Fruit fly (Drosophila melanogaster) whole organism, wandering third instar larva: ENCODE data around the gene klar.

Experiments
- Abd-B ChIP-seq: fragments of >200 bp; optimal IDR thresholded peaks from 2 replicates; lab custom pipeline; 2017; ENCODE audit warnings: missing biosample characterization, missing genetic modification characterization
- CG32264 ChIP-seq: fragments of 200-800 bp; sonication (Bioruptor generic); optimal IDR thresholded peaks from 2 replicates; lab custom pipeline; 2016; ENCODE audit warnings: missing biosample characterization, missing genetic modification characterization
- CG9705 ChIP-seq: fragments of 200-800 bp; sonication (Bioruptor generic); optimal IDR thresholded peaks from 2 replicates; lab custom pipeline; 2018; ENCODE audit warnings: missing biosample characterization, mild to moderate bottlenecking, missing genetic modification characterization
- CrebA ChIP-seq: fragments of 200-800 bp; sonication (Bioruptor generic); optimal IDR thresholded peaks from 2 replicates; lab custom pipeline; 2016; ENCODE audit warnings: missing biosample characterization, mild to moderate bottlenecking, missing genetic modification characterization, borderline replicate concordance
- Dfd ChIP-seq: fragments of >200 bp; optimal IDR thresholded peaks from 2 replicates; lab custom pipeline; 2017; ENCODE audit warnings: missing biosample characterization, missing genetic modification characterization
- Dif ChIP-seq: fragments of 200-275, 200-300 bp; sonication (Bioruptor generic); optimal IDR thresholded peaks from 2 replicates; lab custom pipeline; 2018; ENCODE audit warnings: missing biosample characterization, missing genetic modification characterization; ENCODE audit not compliant: partially characterized antibody
- GATAd ChIP-seq: sonication (Bioruptor generic); optimal IDR thresholded peaks from 2 replicates; lab custom pipeline; 2016; ENCODE audit warnings: missing biosample characterization, missing genetic modification characterization
- HLH106 ChIP-seq: fragments of 200-800 bp; optimal IDR thresholded peaks from 3 replicates; lab custom pipeline; 2019; ENCODE audit warnings: missing biosample characterization, mild to moderate bottlenecking, missing genetic modification characterization, moderate library complexity
- Hnf4 ChIP-seq: fragments of 200-800 bp; sonication (Bioruptor generic); optimal IDR thresholded peaks from 2 replicates; lab custom pipeline; 2016; ENCODE audit warnings: missing biosample characterization, mild to moderate bottlenecking, missing genetic modification characterization
- Hr78 ChIP-seq: fragments of >200 bp; optimal IDR thresholded peaks from 2 replicates; lab custom pipeline; 2017; ENCODE audit warnings: missing biosample characterization, missing genetic modification characterization
- Hr83 ChIP-seq: fragments of 200-300 bp; sonication (Bioruptor generic); optimal IDR thresholded peaks from 2 replicates; lab custom pipeline; 2016; ENCODE audit warnings: missing biosample characterization, mild to moderate bottlenecking, missing genetic modification characterization, moderate library complexity; ENCODE audit not compliant: poor library complexity, severe bottlenecking
- Jra ChIP-seq: sonication (Bioruptor generic); optimal IDR thresholded peaks from 2 replicates; lab custom pipeline; 2016; ENCODE audit warnings: missing biosample characterization, missing genetic modification characterization
- Mio ChIP-seq: sonication (Bioruptor generic); optimal IDR thresholded peaks from 2 replicates; lab custom pipeline; 2016; ENCODE audit warnings: missing biosample characterization, missing genetic modification characterization
- Myc ChIP-seq: fragments of >200 bp; optimal IDR thresholded peaks from 2 replicates; lab custom pipeline; 2017
- N ChIP-seq: fragments of >200 bp; optimal IDR thresholded peaks from 2 replicates; lab custom pipeline; 2018; ENCODE audit warnings: missing biosample characterization, missing external identifiers, missing genetic modification characterization
- OdsH ChIP-seq: fragments of 200-800 bp; sonication (Bioruptor generic); optimal IDR thresholded peaks from 2 replicates; lab custom pipeline; 2016; ENCODE audit warnings: missing biosample characterization, mild to moderate bottlenecking, missing genetic modification characterization
- Rel ChIP-seq, 2 experiments: fragments of 200-800 bp; sonication (Bioruptor generic) in 1 of 2; optimal IDR thresholded peaks; 2 replicates in 1 of 2; 3 replicates in 1 of 2; lab custom pipeline; 2016 to 2019; ENCODE audit warnings: mild to moderate bottlenecking in 2 of 2, missing biosample characterization in 2 of 2, missing genetic modification characterization in 2 of 2, moderate library complexity in 1 of 2
- Sp1 ChIP-seq: fragments of 200-800 bp; sonication (Bioruptor generic); optimal IDR thresholded peaks from 3 replicates; lab custom pipeline; 2019; ENCODE audit warnings: missing biosample characterization, mild to moderate bottlenecking, missing genetic modification characterization, moderate library complexity
- Vsx2 ChIP-seq: fragments of 200-300, 225-300 bp; sonication (Bioruptor generic); optimal IDR thresholded peaks from 2 replicates; lab custom pipeline; 2018; ENCODE audit warnings: missing biosample characterization, missing genetic modification characterization; ENCODE audit not compliant: partially characterized antibody
- br ChIP-seq: fragments of 200-800 bp; sonication (Bioruptor generic); optimal IDR thresholded peaks from 2 replicates; lab custom pipeline; 2016; ENCODE audit warnings: missing biosample characterization, missing genetic modification characterization
- brk ChIP-seq: fragments of 200-800 bp; sonication (Bioruptor generic); optimal IDR thresholded peaks from 2 replicates; lab custom pipeline; 2016; ENCODE audit warnings: missing biosample characterization, mild to moderate bottlenecking, missing genetic modification characterization
- dl ChIP-seq, 2 experiments: fragments of 175-275, 200-275 bp in 1 of 2; fragments of 200-275 bp in 1 of 2; sonication (Bioruptor generic); optimal IDR thresholded peaks; lab custom pipeline; 2018; ENCODE audit warnings: mild to moderate bottlenecking in 2 of 2, missing biosample characterization in 2 of 2, missing genetic modification characterization in 2 of 2, moderate library complexity in 2 of 2; ENCODE audit not compliant: partially characterized antibody in 2 of 2, insufficient read depth in 1 of 2
- dmrt93B ChIP-seq: fragments of 200-800 bp; sonication (Bioruptor generic); optimal IDR thresholded peaks from 2 replicates; lab custom pipeline; 2018; ENCODE audit warnings: missing biosample characterization, mild to moderate bottlenecking, missing genetic modification characterization
- dsf ChIP-seq: sonication (Bioruptor generic); optimal IDR thresholded peaks from 2 replicates; lab custom pipeline; 2016; ENCODE audit warnings: missing biosample characterization, missing genetic modification characterization, borderline replicate concordance
- ey ChIP-seq: fragments of 200-800 bp; sonication (Bioruptor generic); optimal IDR thresholded peaks from 2 replicates; lab custom pipeline; 2016; ENCODE audit warnings: missing biosample characterization, missing genetic modification characterization
- foxo ChIP-seq, 2 experiments: fragments of 200-800 bp; sonication (Bioruptor generic); optimal IDR thresholded peaks; 2 replicates in 1 of 2; 3 replicates in 1 of 2; lab custom pipeline; 2016 to 2017; ENCODE audit warnings: missing biosample characterization in 2 of 2, missing genetic modification characterization in 2 of 2
- fru ChIP-seq: fragments of 200-800 bp; sonication (Bioruptor generic); optimal IDR thresholded peaks from 3 replicates; lab custom pipeline; 2016; ENCODE audit warnings: missing biosample characterization, mild to moderate bottlenecking, missing genetic modification characterization
- h ChIP-seq: fragments of 200-800 bp; sonication (Bioruptor generic); optimal IDR thresholded peaks from 3 replicates; lab custom pipeline; 2016; ENCODE audit warnings: missing biosample characterization, mild to moderate bottlenecking, missing genetic modification characterization
- jim ChIP-seq: fragments of 175-275, 200-325 bp; sonication (Bioruptor generic); optimal IDR thresholded peaks from 2 replicates; lab custom pipeline; 2016; ENCODE audit warnings: missing biosample characterization, mild to moderate bottlenecking, missing genetic modification characterization
- lola ChIP-seq: fragments of >200 bp; optimal IDR thresholded peaks from 2 replicates; lab custom pipeline; 2017; ENCODE audit warnings: missing biosample characterization, missing genetic modification characterization
- pan ChIP-seq: fragments of >200 bp; optimal IDR thresholded peaks from 2 replicates; lab custom pipeline; 2017
- psq ChIP-seq: fragments of 200-800 bp; sonication (Bioruptor generic); optimal IDR thresholded peaks from 3 replicates; lab custom pipeline; 2017; ENCODE audit warnings: missing biosample characterization, mild to moderate bottlenecking, missing genetic modification characterization, moderate library complexity
- rgr ChIP-seq: fragments of 200-800 bp; sonication (Bioruptor generic); optimal IDR thresholded peaks from 3 replicates; lab custom pipeline; 2016; ENCODE audit warnings: missing biosample characterization, mild to moderate bottlenecking, missing genetic modification characterization
- sage ChIP-seq: fragments of 200-800 bp; sonication (Bioruptor generic); optimal IDR thresholded peaks from 2 replicates; lab custom pipeline; 2016; ENCODE audit warnings: missing biosample characterization, mild to moderate bottlenecking, missing genetic modification characterization
- sv ChIP-seq: fragments of 200-800 bp; sonication (Bioruptor generic); optimal IDR thresholded peaks from 3 replicates; lab custom pipeline; 2016; ENCODE audit warnings: missing biosample characterization, missing genetic modification characterization
- tai ChIP-seq: sonication (Bioruptor generic); optimal IDR thresholded peaks from 2 replicates; lab custom pipeline; 2016; ENCODE audit warnings: missing biosample characterization, missing genetic modification characterization
- usp ChIP-seq: fragments of >200 bp; optimal IDR thresholded peaks from 2 replicates; lab custom pipeline; 2017; ENCODE audit warnings: missing biosample characterization, missing genetic modification characterization
- woc ChIP-seq: sonication (Bioruptor generic); optimal IDR thresholded peaks from 2 replicates; lab custom pipeline; 2016; ENCODE audit warnings: missing biosample characterization, mild to moderate bottlenecking, missing genetic modification characterization

Gene klar

dm6 chr3L:515614-516013 is 24.8 kb downstream of the klar start:
- TF ChIP-seq Hnf4 (GFP tag; lab: Kevin White, UChicago) (no peak), Sp1 (GFP tag; lab: Kevin White, UChicago) (no peak), OdsH (GFP tag; lab: Kevin White, UChicago) (no peak)

dm6 chr3L:513656-514055 is 26.8 kb downstream of the klar start:
- TF ChIP-seq Rel (GFP tag; optimal IDR thresholded peaks at IDR 0.05; lab: Kevin White, UChicago) (no peak), Rel (tag; optimal IDR thresholded peaks at IDR 0.05; lab: Kevin White, UChicago) (no peak), h (GFP tag; lab: Kevin White, UChicago) (no peak), foxo (GFP tag; optimal IDR thresholded peaks at IDR 0.05; lab: Kevin White, UChicago) (no peak), Vsx2 (GFP tag; lab: Kevin White, UChicago) (no peak), Mio (no peak), Myc (lab: Kevin White, UChicago) (no peak), CG32264 (no peak), psq (GFP tag; lab: Kevin White, UChicago) (no peak), jim (GFP tag; lab: Kevin White, UChicago) (no peak)

- TF ChIP-seq usp (no peak), sage (GFP tag; lab: Kevin White, UChicago) (peak; percentile 38), Hnf4 (GFP tag; lab: Kevin White, UChicago) (peak; percentile 68), jim (GFP tag; lab: Kevin White, UChicago) (no peak), dmrt93B (GFP tag; lab: Kevin White, UChicago) (peak; percentile 14), HLH106 (tag; lab: Kevin White, UChicago) (peak; percentile 77), rgr (GFP tag; lab: Kevin White, UChicago) (peak; percentile 72), dsf (GFP tag; lab: Kevin White, UChicago) (no peak), foxo (GFP tag; optimal IDR thresholded peaks at IDR 0.05; lab: Kevin White, UChicago) (peak in 1 of 2 experiments; percentile 86), Abd-B (GFP tag; lab: Kevin White, UChicago) (no peak), lola (GFP tag; lab: Kevin White, UChicago) (no peak), sv (GFP tag; lab: Kevin White, UChicago) (no peak), Sp1 (GFP tag; lab: Kevin White, UChicago) (peak; percentile 71), Myc (lab: Kevin White, UChicago) (no peak), Dif (GFP tag; lab: Kevin White, UChicago) (no peak), Jra (GFP tag; lab: Kevin White, UChicago) (peak; percentile 47), br (peak; percentile 47), h (GFP tag; lab: Kevin White, UChicago) (peak; percentile 83), woc (GFP tag; lab: Kevin White, UChicago) (peak; percentile 9), CG9705 (GFP tag; lab: Kevin White, UChicago) (no peak), CG32264 (no peak), GATAd (GFP tag; lab: Kevin White, UChicago) (no peak), ey (GFP tag; lab: Kevin White, UChicago) (peak; percentile 63), fru (GFP tag; lab: Kevin White, UChicago) (peak; percentile 68), psq (GFP tag; lab: Kevin White, UChicago) (peak; percentile 54), Hr78 (no peak), brk (GFP tag; lab: Kevin White, UChicago) (peak; percentile 36), CrebA (peak; percentile 6), Rel (GFP tag; optimal IDR thresholded peaks at IDR 0.05; lab: Kevin White, UChicago) (peak; percentile 21), Rel (tag; optimal IDR thresholded peaks at IDR 0.05; lab: Kevin White, UChicago) (peak; percentile 63), Hr83 (no peak), pan (lab: Kevin White, UChicago) (no peak), dl (GFP tag; optimal IDR thresholded peaks at IDR 0.05; lab: Kevin White, UChicago; ENCODE audit: insufficient read depth in 1 of 2, partially characterized antibody in 2 of 2) (no peak), Vsx2 (GFP tag; lab: Kevin White, UChicago) (no peak), Mio (no peak), tai (GFP tag; lab: Kevin White, UChicago) (peak; percentile 64), Dfd (no peak), OdsH (GFP tag; lab: Kevin White, UChicago) (peak; percentile 74), N (no peak)
These were observed 28.6 kb downstream of the klar start for dm6 chr3L:511755-512209.
